Fruit fly (Drosophila melanogaster): ENCODE results near the gene CG10317.

Gene CG10317

dm6 chr3R:16353671-16354070, 16.7 kb downstream of the CG10317 start:
- TF ChIP-seq rn (GFP tag; IDR thresholded peaks at IDR 0.05) (no peak), CG14655 (GFP tag; optimal IDR thresholded peaks at IDR 0.05) (no peak), CG15710 (tag; optimal IDR thresholded peaks at IDR 0.05) (no peak), CG4496 (GFP tag; IDR thresholded peaks at IDR 0.05) (no peak), Snoo (tag; optimal IDR thresholded peaks at IDR 0.05) (no peak), EcR (GFP tag; optimal IDR thresholded peaks at IDR 0.05) (no peak), D1 (tag; optimal IDR thresholded peaks at IDR 0.05) (no peak), Pif1B (GFP tag; optimal IDR thresholded peaks at IDR 0.05) (no peak), Pif1A (GFP tag; optimal IDR thresholded peaks at IDR 0.05) (no peak), fd96Ca (GFP tag; IDR thresholded peaks at IDR 0.05) (no peak; the same call in 2 of the 3 replicates), Ets98B (GFP tag; IDR thresholded peaks at IDR 0.05) (no peak), CG8159 (tag; optimal IDR thresholded peaks at IDR 0.05) (no peak), CG9948 (tag; optimal IDR thresholded peaks at IDR 0.05) (no peak), CG10348 (GFP tag; IDR thresholded peaks at IDR 0.05) (no peak), CG17806 (tag; optimal IDR thresholded peaks at IDR 0.05) (no peak), CG34367 (tag; optimal IDR thresholded peaks at IDR 0.05) (no peak), CG12605 (GFP tag; IDR thresholded peaks at IDR 0.05) (no peak), gl (tag; optimal IDR thresholded peaks at IDR 0.05) (no peak)

DNA sequence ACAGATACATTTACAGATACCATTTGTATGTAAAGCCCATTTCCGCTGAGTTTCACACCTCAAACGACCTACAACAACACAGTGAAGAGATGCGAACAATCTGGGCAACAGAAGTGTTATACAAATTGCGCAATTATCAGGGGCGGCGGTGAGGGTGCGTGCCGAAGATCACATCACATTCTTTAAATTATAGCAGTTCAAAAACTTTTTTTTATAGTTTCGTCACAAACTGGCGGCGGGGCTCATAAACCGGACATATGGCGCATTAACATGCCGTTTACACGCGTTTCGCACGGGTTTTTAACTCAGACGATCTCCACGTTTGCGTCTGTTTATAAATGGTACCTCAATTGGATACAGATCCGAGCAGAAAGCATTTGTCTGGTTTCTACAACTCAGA, 17.1 kb downstream of the CG10317 start:
- peak; percentile 39 for TF ChIP-seq EcR (GFP tag; optimal IDR thresholded peaks at IDR 0.05)
- no peak for TF ChIP-seq gl (tag; optimal IDR thresholded peaks at IDR 0.05)

- TF ChIP-seq CG14655 (GFP tag; optimal IDR thresholded peaks at IDR 0.05) (no peak), CG15710 (tag; optimal IDR thresholded peaks at IDR 0.05) (no peak), gl (tag; optimal IDR thresholded peaks at IDR 0.05) (no peak), rn (GFP tag; IDR thresholded peaks at IDR 0.05) (no peak), CG4496 (GFP tag; IDR thresholded peaks at IDR 0.05) (no peak), D1 (tag; optimal IDR thresholded peaks at IDR 0.05) (no peak), CG8301 (tag; optimal IDR thresholded peaks at IDR 0.05) (no peak), CG9948 (tag; optimal IDR thresholded peaks at IDR 0.05) (no peak), Snoo (tag; optimal IDR thresholded peaks at IDR 0.05) (no peak), CG10348 (GFP tag; IDR thresholded peaks at IDR 0.05) (no peak), CG13204 (GFP tag; optimal IDR thresholded peaks at IDR 0.05) (no peak), CG34367 (tag; optimal IDR thresholded peaks at IDR 0.05) (no peak), Ets98B (GFP tag; IDR thresholded peaks at IDR 0.05) (no peak), CG32121 (GFP tag; IDR thresholded peaks at IDR 0.05) (no peak), Pif1B (GFP tag; optimal IDR thresholded peaks at IDR 0.05) (no peak), CG12605 (GFP tag; IDR thresholded peaks at IDR 0.05) (no peak), fd96Ca (GFP tag; IDR thresholded peaks at IDR 0.05) (no peak), Pif1A (GFP tag; optimal IDR thresholded peaks at IDR 0.05) (no peak)
These were observed 18.3 kb downstream of the CG10317 start for dm6 chr3R:16352039-16352438.

dm6 chr3R:16351044-16351443, 19.3 kb downstream of the CG10317 start:
- TF ChIP-seq CG4496 (GFP tag; IDR thresholded peaks at IDR 0.05) (0 out of 3 replicates have a peak, but pooled peaks have one; percentile 27), rn (GFP tag; IDR thresholded peaks at IDR 0.05) (no peak)

- TF ChIP-seq CG13204 (GFP tag; optimal IDR thresholded peaks at IDR 0.05) (no peak), CG12605 (GFP tag; IDR thresholded peaks at IDR 0.05) (no peak), CG8159 (tag; optimal IDR thresholded peaks at IDR 0.05) (no peak), Ets98B (GFP tag; IDR thresholded peaks at IDR 0.05) (no peak), CG17806 (tag; optimal IDR thresholded peaks at IDR 0.05) (no peak), rn (GFP tag; IDR thresholded peaks at IDR 0.05) (no peak), D1 (tag; optimal IDR thresholded peaks at IDR 0.05) (no peak), CG14655 (GFP tag; optimal IDR thresholded peaks at IDR 0.05) (no peak), CG8301 (tag; optimal IDR thresholded peaks at IDR 0.05) (no peak), Pif1A (GFP tag; optimal IDR thresholded peaks at IDR 0.05) (no peak), Snoo (tag; optimal IDR thresholded peaks at IDR 0.05) (no peak), CG15710 (tag; optimal IDR thresholded peaks at IDR 0.05) (no peak), CG4496 (GFP tag; IDR thresholded peaks at IDR 0.05) (no peak), EcR (GFP tag; optimal IDR thresholded peaks at IDR 0.05) (no peak)
These were observed 19.9 kb downstream of the CG10317 start for dm6 chr3R:16350400-16350799.

dm6 chr3R:16349111-16349655, 21.1 kb downstream of the CG10317 start, which contains the start of the genes CG14879 and Manf:
Gene CG14879, minus strand, starts transcription at chr3R:16349226.
Gene Manf, plus strand, starts transcription at chr3R:16349404.
- TF ChIP-seq CG8159 (tag; optimal IDR thresholded peaks at IDR 0.05), result no peak
- TF ChIP-seq CG9948 (tag; optimal IDR thresholded peaks at IDR 0.05), result no peak
- no peak for TF ChIP-seq Pif1B (GFP tag; optimal IDR thresholded peaks at IDR 0.05)
- 0 out of 2 replicates have a peak, but pooled peaks have one; percentile 6 for TF ChIP-seq Ets98B (GFP tag; IDR thresholded peaks at IDR 0.05)
- TF ChIP-seq CG12605 (GFP tag; IDR thresholded peaks at IDR 0.05), result no peak
- TF ChIP-seq CG17806 (tag; optimal IDR thresholded peaks at IDR 0.05), result no peak
- TF ChIP-seq CG32121 (GFP tag; IDR thresholded peaks at IDR 0.05), result no peak
- TF ChIP-seq CG4496 (GFP tag; IDR thresholded peaks at IDR 0.05), result peak; percentile 24; the same call in 1 of the 3 replicates
- TF ChIP-seq CG34367 (tag; optimal IDR thresholded peaks at IDR 0.05), result no peak
- TF ChIP-seq D1 (tag; optimal IDR thresholded peaks at IDR 0.05), result no peak

- no peak for TF ChIP-seq gl (tag; optimal IDR thresholded peaks at IDR 0.05)
- TF ChIP-seq CG8159 (tag; optimal IDR thresholded peaks at IDR 0.05), result no peak
- no peak for TF ChIP-seq EcR (GFP tag; optimal IDR thresholded peaks at IDR 0.05)
- no peak for TF ChIP-seq CG32121 (GFP tag; IDR thresholded peaks at IDR 0.05)
- no peak for TF ChIP-seq Snoo (tag; optimal IDR thresholded peaks at IDR 0.05)
- no peak for TF ChIP-seq rn (GFP tag; IDR thresholded peaks at IDR 0.05)
- TF ChIP-seq CG15710 (tag; optimal IDR thresholded peaks at IDR 0.05), result no peak
- TF ChIP-seq CG10348 (GFP tag; IDR thresholded peaks at IDR 0.05), result no peak
- no peak for TF ChIP-seq CG13204 (GFP tag; optimal IDR thresholded peaks at IDR 0.05)
- no peak for TF ChIP-seq CG12605 (GFP tag; IDR thresholded peaks at IDR 0.05)
- TF ChIP-seq fd96Ca (GFP tag; IDR thresholded peaks at IDR 0.05), result no peak
- TF ChIP-seq Ets98B (GFP tag; IDR thresholded peaks at IDR 0.05), result no peak
- no peak for TF ChIP-seq CG34367 (tag; optimal IDR thresholded peaks at IDR 0.05)
- no peak for TF ChIP-seq CG9948 (tag; optimal IDR thresholded peaks at IDR 0.05)
- no peak for TF ChIP-seq CG4496 (GFP tag; IDR thresholded peaks at IDR 0.05)
- TF ChIP-seq CG8301 (tag; optimal IDR thresholded peaks at IDR 0.05), result no peak
- TF ChIP-seq D1 (tag; optimal IDR thresholded peaks at IDR 0.05), result no peak
These were observed 22.0 kb downstream of the CG10317 start for dm6 chr3R:16348289-16348688.

Measured in whole organism, pupa.